Worm (Caenorhabditis elegans) whole organism, L1 larva: Measurements from ENCODE around the gene glb-23.
A peak's percentile ranks its signal among the peaks of the same experiment; 100 is the strongest.

Experiments
- C16A3.4 ChIP-seq: fragments of 150-350 bp; optimal IDR thresholded peaks from 2 replicates; lab custom pipeline; 2014; ENCODE audit warnings: missing biosample characterization, missing genetic modification characterization
- Y116A8C.19 ChIP-seq: sonication (generic microtip); optimal IDR thresholded peaks from 2 replicates; lab custom pipeline; 2016; ENCODE audit warnings: missing compliant biosample characterization, missing genetic modification characterization, borderline replicate concordance
- blmp-1 ChIP-seq: fragments of 150-350 bp; optimal IDR thresholded peaks from 2 replicates; lab custom pipeline; 2014; ENCODE audit warnings: missing biosample characterization, missing genetic modification characterization
- ceh-8 ChIP-seq: fragments of 200-800 bp; sonication (Bioruptor generic); optimal IDR thresholded peaks from 2 replicates; lab custom pipeline; 2018; ENCODE audit warnings: mild to moderate bottlenecking, missing genetic modification characterization, moderate library complexity, missing compliant biosample characterization
- ceh-82 ChIP-seq, 3 experiments: fragments of 150-350 bp in 1 of 3; sonication (generic microtip) in 2 of 3; optimal IDR thresholded peaks; 2 replicates each; lab custom pipeline; 2014 to 2017; ENCODE audit warnings: missing biosample characterization in 3 of 3, missing genetic modification characterization in 3 of 3
- dpl-1 ChIP-seq, 3 experiments: fragments of 150-350 bp in 2 of 3; sonication (generic microtip) in 1 of 3; optimal IDR thresholded peaks; 2 replicates each; lab custom pipeline; 2014 to 2017; ENCODE audit warnings: missing biosample characterization in 3 of 3, missing genetic modification characterization in 3 of 3, missing genetic modification reagents in 3 of 3
- efl-1 ChIP-seq, 4 experiments: fragments of 150-350 bp; optimal IDR thresholded peaks in 3 of 4; peaks in 1 of 4; 1 replicate in 1 of 4; 2 replicates in 3 of 4; lab custom pipeline; 2014; ENCODE audit warnings: missing biosample characterization in 2 of 4, missing genetic modification characterization in 2 of 4, missing genetic modification reagents in 2 of 4
- efl-3 ChIP-seq: fragments of 200-800 bp; sonication (Bioruptor generic); optimal IDR thresholded peaks from 2 replicates; lab custom pipeline; 2018; ENCODE audit warnings: mild to moderate bottlenecking, missing genetic modification characterization, missing compliant biosample characterization
- elt-3 ChIP-seq, 6 experiments: fragments of 150-350 bp in 1 of 6; sonication (generic microtip); optimal IDR thresholded peaks; 2 replicates each; lab custom pipeline; 2017 to 2018; ENCODE audit warnings: missing biosample characterization in 6 of 6, missing genetic modification characterization in 6 of 6, inconsistent platforms in 1 of 6
- ets-5 ChIP-seq: fragments of 200-800 bp; sonication (Bioruptor generic); IDR thresholded peaks from 2 replicates; pipeline ENCODE4 v1.3.6; 2022; ENCODE audit warnings: missing genetic modification characterization, missing compliant biosample characterization
- fkh-10 ChIP-seq: sonication (generic microtip); optimal IDR thresholded peaks from 2 replicates; lab custom pipeline; 2017; ENCODE audit warnings: missing biosample characterization, missing genetic modification reagents, missing genetic modification characterization
- grh-1 ChIP-seq: fragments of 200-800 bp; sonication (Bioruptor generic); IDR thresholded peaks from 2 replicates; pipeline ENCODE4 v1.3.6; 2022; ENCODE audit warnings: missing genetic modification reagents, missing genetic modification characterization, missing compliant biosample characterization
- lin-14 ChIP-seq: fragments of 200-800 bp; sonication (Bioruptor generic); optimal IDR thresholded peaks from 2 replicates; lab custom pipeline; 2018; ENCODE audit warnings: mild to moderate bottlenecking, missing genetic modification characterization, moderate library complexity, missing compliant biosample characterization
- lin-15B ChIP-seq: fragments of 150-350 bp; sonication (generic microtip); optimal IDR thresholded peaks from 3 replicates; lab custom pipeline; 2014; ENCODE audit warnings: missing biosample characterization, missing genetic modification characterization
- lin-35 ChIP-seq, 2 experiments: fragments of 150-350 bp; optimal IDR thresholded peaks; 2 replicates each; lab custom pipeline; 2014; ENCODE audit warnings: missing biosample characterization in 2 of 2, missing genetic modification characterization in 2 of 2, missing genetic modification reagents in 2 of 2
- lir-3 ChIP-seq: sonication (generic microtip); optimal IDR thresholded peaks from 2 replicates; lab custom pipeline; 2016; ENCODE audit warnings: mild to moderate bottlenecking, missing genetic modification characterization, moderate library complexity, missing compliant biosample characterization; ENCODE audit not compliant: poor library complexity
- lsy-2 ChIP-seq, 2 experiments: fragments of 150-350 bp; optimal IDR thresholded peaks; 2 replicates each; lab custom pipeline; 2014; ENCODE audit warnings: missing biosample characterization in 2 of 2, missing genetic modification characterization in 2 of 2
- mab-9 ChIP-seq: fragments of 200-800 bp; sonication (Bioruptor generic); IDR thresholded peaks from 2 replicates; pipeline ENCODE4 v1.3.6; 2022; ENCODE audit warnings: missing genetic modification reagents, missing genetic modification characterization, missing compliant biosample characterization
- mef-2 ChIP-seq: fragments of 150-350 bp; optimal IDR thresholded peaks from 2 replicates; lab custom pipeline; 2014; ENCODE audit warnings: missing biosample characterization, missing genetic modification characterization
- nhr-19 ChIP-seq: fragments of 200-800 bp; sonication (Bioruptor generic); conservative IDR thresholded peaks from 2 replicates; pipeline ENCODE4 v1.3.6; 2022; ENCODE audit warnings: missing genetic modification characterization, missing compliant biosample characterization
- nhr-237 ChIP-seq: fragments of 150-350 bp; optimal IDR thresholded peaks from 2 replicates; lab custom pipeline; 2014; ENCODE audit warnings: missing biosample characterization, missing genetic modification characterization
- nhr-28 ChIP-seq: fragments of 150-350 bp; optimal IDR thresholded peaks from 2 replicates; lab custom pipeline; 2014; ENCODE audit warnings: missing biosample characterization, missing genetic modification characterization
- nhr-85 ChIP-seq: sonication (generic microtip); peaks from one replicate; lab custom pipeline; 2016; ENCODE audit warnings: missing genetic modification characterization, inconsistent platforms, missing compliant biosample characterization
- nhr-90 ChIP-seq: sonication (generic microtip); optimal IDR thresholded peaks from 2 replicates; lab custom pipeline; 2016; ENCODE audit warnings: mild to moderate bottlenecking, missing genetic modification characterization, missing compliant biosample characterization; ENCODE audit not compliant: poor library complexity
- pax-3 ChIP-seq: fragments of 200-800 bp; sonication (Bioruptor generic); optimal IDR thresholded peaks from 2 replicates; lab custom pipeline; 2018; ENCODE audit warnings: mild to moderate bottlenecking, missing genetic modification characterization, moderate library complexity, missing compliant biosample characterization
- sptf-1 ChIP-seq: fragments of 150-350 bp; optimal IDR thresholded peaks from 2 replicates; lab custom pipeline; 2014; ENCODE audit warnings: missing biosample characterization, missing genetic modification characterization
- tbx-2 ChIP-seq: sonication (generic microtip); optimal IDR thresholded peaks from 2 replicates; lab custom pipeline; 2016; ENCODE audit warnings: missing genetic modification characterization, missing compliant biosample characterization
- unc-130 ChIP-seq: fragments of 150-350 bp; optimal IDR thresholded peaks from 2 replicates; lab custom pipeline; 2017; ENCODE audit warnings: missing biosample characterization, missing genetic modification characterization, inconsistent platforms
- unc-86 ChIP-seq: sonication (generic microtip); optimal IDR thresholded peaks from 2 replicates; lab custom pipeline; 2016; ENCODE audit warnings: missing genetic modification characterization, missing compliant biosample characterization
- vab-15 ChIP-seq: sonication (generic microtip); optimal IDR thresholded peaks from 2 replicates; lab custom pipeline; 2017; ENCODE audit warnings: missing genotype, mild to moderate bottlenecking, missing genetic modification characterization, missing compliant biosample characterization
- ztf-11 ChIP-seq, 2 experiments: sonication (generic microtip); optimal IDR thresholded peaks; 2 replicates each; lab custom pipeline; 2016 to 2017; ENCODE audit warnings: missing genetic modification characterization in 2 of 2, missing biosample characterization in 1 of 2, missing compliant biosample characterization in 1 of 2
- ztf-4 ChIP-seq: fragments of 150-350 bp; optimal IDR thresholded peaks from 2 replicates; lab custom pipeline; 2014; ENCODE audit warnings: missing biosample characterization, missing genetic modification characterization

glb-23 gene

DNA sequence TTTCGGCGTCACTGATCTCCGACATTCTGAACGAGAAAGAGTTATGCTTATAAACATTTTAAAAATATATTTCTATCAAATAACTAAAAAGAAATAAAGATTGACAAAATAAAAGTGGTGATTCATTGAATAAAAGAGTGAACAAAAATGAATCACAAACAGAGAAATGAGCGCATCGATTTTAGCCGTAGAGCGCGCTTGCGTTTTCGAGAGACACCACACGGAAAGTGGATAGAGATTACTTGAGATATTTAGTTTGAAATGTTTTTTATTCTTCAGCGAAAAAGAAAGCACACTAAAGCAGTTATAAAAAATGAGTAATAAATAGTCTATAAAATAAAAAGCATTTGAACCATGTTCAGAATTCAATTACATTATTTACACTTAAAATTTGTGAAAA lies 10.9 kb upstream of the glb-23 start, which contains the start of gene cap-1 (continued):
- TF ChIP-seq sptf-1: no peak
- peak in 2 of 6 experiments; percentile 5 to 82 for TF ChIP-seq elt-3 (tag; optimal IDR thresholded peaks at IDR 0.05; lab: Kevin White, UChicago)
- peak; percentile 25 for TF ChIP-seq unc-86 (tag; lab: Kevin White, UChicago)
- no peak for TF ChIP-seq grh-1
- TF ChIP-seq unc-130 (tag; lab: Kevin White, UChicago): peak; percentile 85
- peak; percentile 36 to 85 (median 67) for TF ChIP-seq ceh-82 (tag; optimal IDR thresholded peaks at IDR 0.05; lab: Kevin White, UChicago)
- peak; percentile 83 for TF ChIP-seq blmp-1 (tag; lab: Kevin White, UChicago)
- TF ChIP-seq ztf-4 (tag; lab: Kevin White, UChicago): no peak
- TF ChIP-seq C16A3.4 (tag; lab: Kevin White, UChicago): peak; percentile 82
- TF ChIP-seq nhr-90 (tag; lab: Kevin White, UChicago): peak; percentile 31
- TF ChIP-seq, all 84 proteins: peak for 42

DNA sequence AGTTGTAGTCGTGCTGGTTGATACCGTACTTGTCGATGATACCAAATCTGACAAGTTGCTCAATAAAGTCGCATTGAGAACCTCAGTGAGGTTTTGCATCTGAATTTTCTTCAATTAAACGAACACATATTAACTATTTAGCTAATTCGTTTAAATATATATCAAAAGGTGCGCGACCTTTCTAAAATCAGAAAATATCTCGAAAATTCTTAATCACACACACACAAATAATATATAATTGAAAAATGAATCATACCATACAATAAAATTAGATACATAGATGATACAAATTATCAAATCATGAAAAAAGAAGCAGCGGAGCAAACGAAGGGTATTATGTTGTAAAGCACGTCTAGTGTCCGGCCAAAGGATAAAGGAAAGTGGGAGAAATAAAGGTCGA lies 8.9 kb upstream of the glb-23 start, which contains the start of gene D2024.5:
TSS of gene D2024.5 (minus strand) at position 101 of the 400 bp plus-strand sequence.
- TF ChIP-seq nhr-237 (tag; lab: Kevin White, UChicago) (no peak), efl-1 (optimal IDR thresholded peaks at IDR 0.05; lab: Kevin White, UChicago) (no peak), efl-1 (GFP tag; optimal IDR thresholded peaks at IDR 0.05 in 1 of 2; lab: Kevin White, UChicago) (no peak), Y116A8C.19 (tag; lab: Kevin White, UChicago) (no peak), lir-3 (no peak), nhr-19 (GFP tag; lab: Robert Waterston, UW) (no peak), vab-15 (tag; lab: Kevin White, UChicago) (no peak), ceh-82 (tag; optimal IDR thresholded peaks at IDR 0.05; lab: Kevin White, UChicago) (no peak), nhr-85 (tag; lab: Kevin White, UChicago) (no peak), mab-9 (no peak), ets-5 (GFP tag; lab: Robert Waterston, UW) (no peak), lin-15B (tag; lab: Kevin White, UChicago) (no peak), nhr-28 (tag; lab: Kevin White, UChicago) (no peak), ztf-11 (tag; optimal IDR thresholded peaks at IDR 0.05; lab: Kevin White, UChicago) (no peak), tbx-2 (tag; lab: Kevin White, UChicago) (no peak), C16A3.4 (tag; lab: Kevin White, UChicago) (no peak), lsy-2 (tag; optimal IDR thresholded peaks at IDR 0.05; lab: Kevin White, UChicago) (no peak), dpl-1 (GFP tag; optimal IDR thresholded peaks at IDR 0.05; lab: Kevin White, UChicago) (no peak), mef-2 (tag; lab: Kevin White, UChicago) (no peak), lin-35 (GFP tag; optimal IDR thresholded peaks at IDR 0.05; lab: Kevin White, UChicago) (no peak), unc-130 (tag; lab: Kevin White, UChicago) (no peak)

DNA sequence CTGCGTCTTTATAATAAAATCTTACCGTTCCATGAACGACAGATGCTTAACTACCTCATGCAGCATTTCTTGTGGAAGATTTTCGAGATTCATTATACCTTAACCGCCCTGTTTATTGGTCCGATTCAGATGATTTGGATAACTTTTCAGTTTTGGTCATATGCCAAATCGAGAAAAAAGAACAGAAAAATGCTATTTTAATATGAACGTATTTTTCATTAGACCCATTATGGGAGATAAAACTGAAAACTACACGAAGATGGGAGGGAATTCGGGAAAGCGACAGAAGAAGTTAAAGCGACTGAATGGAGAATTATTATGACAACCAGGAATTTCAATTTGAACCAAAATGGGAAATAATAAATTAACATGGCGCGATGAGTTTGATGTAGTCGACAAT lies 7.8 kb upstream of the glb-23 start, which contains the start of gene R13A1.10:
TSS of gene R13A1.10 (minus strand) at position 101 of the 400 bp plus-strand sequence.
- TF ChIP-seq ceh-8 (GFP tag; lab: Kevin White, UChicago) (no peak), pax-3 (tag; lab: Kevin White, UChicago) (no peak), Y116A8C.19 (tag; lab: Kevin White, UChicago) (no peak), ets-5 (GFP tag; lab: Robert Waterston, UW) (no peak)
- TF ChIP-seq, all 84 proteins: peak for 0

ce11 chrIV:7222088-7222487 lies 2.8 kb upstream of the glb-23 start:
- TF ChIP-seq efl-3 (GFP tag; lab: Kevin White, UChicago) (no peak), fkh-10 (GFP tag; lab: Kevin White, UChicago) (peak; percentile 64), nhr-85 (tag; lab: Kevin White, UChicago) (no peak), lin-14 (GFP tag; lab: Kevin White, UChicago) (peak; percentile 22), efl-1 (optimal IDR thresholded peaks at IDR 0.05; lab: Kevin White, UChicago) (no peak), efl-1 (GFP tag; optimal IDR thresholded peaks at IDR 0.05 in 1 of 2; lab: Kevin White, UChicago) (peak in 1 of 2 experiments; percentile 60)
